Fruit fly (Drosophila melanogaster) whole organism, embryonic: ENCODE results near the gene Ptth.

ENCODE experiments used
- B-H2 ChIP-seq: fragments of 200-800 bp; sonication (Bioruptor generic); optimal IDR thresholded peaks from 2 replicates; lab custom pipeline; 2018; ENCODE audit warnings: missing biosample characterization, mild to moderate bottlenecking, missing genetic modification characterization
- CG10274 ChIP-seq: fragments of 200-800 bp; sonication (Bioruptor generic); optimal IDR thresholded peaks from 3 replicates; lab custom pipeline; 2017; ENCODE audit warnings: missing biosample characterization, mild to moderate bottlenecking, missing genetic modification characterization
- CG10565 ChIP-seq: fragments of 200-800 bp; sonication (Bioruptor generic); optimal IDR thresholded peaks from 3 replicates; lab custom pipeline; 2016; ENCODE audit warnings: missing biosample characterization, mild to moderate bottlenecking, missing genetic modification characterization
- CG10979 ChIP-seq: fragments of 200-800 bp; sonication (Bioruptor generic); optimal IDR thresholded peaks from 2 replicates; lab custom pipeline; 2018; ENCODE audit warnings: missing biosample characterization, mild to moderate bottlenecking, missing genetic modification characterization, moderate library complexity
- CG12391 ChIP-seq: fragments of 200-800 bp; sonication (Bioruptor generic); optimal IDR thresholded peaks from 3 replicates; lab custom pipeline; 2018; ENCODE audit warnings: missing biosample characterization, mild to moderate bottlenecking, missing genetic modification characterization, moderate library complexity
- CG12744 ChIP-seq: fragments of 200-800 bp; sonication (Bioruptor generic); optimal IDR thresholded peaks from 2 replicates; lab custom pipeline; 2016; ENCODE audit warnings: missing biosample characterization, missing genetic modification characterization
- CG14441 ChIP-seq: fragments of 200-800 bp; sonication (Bioruptor generic); IDR thresholded peaks from 2 replicates; pipeline ENCODE4 v1.3.6; 2022; ENCODE audit warnings: missing biosample characterization, missing genetic modification characterization
- CG14667 ChIP-seq: fragments of 200-800 bp; sonication (Bioruptor generic); IDR thresholded peaks from 2 replicates; pipeline ENCODE4 v1.3.6; 2022; ENCODE audit warnings: missing biosample characterization, missing genetic modification characterization
- CG17186 ChIP-seq: fragments of 200-800 bp; sonication (Bioruptor generic); optimal IDR thresholded peaks from 3 replicates; lab custom pipeline; 2017; ENCODE audit warnings: missing biosample characterization, missing genetic modification reagents, missing genetic modification characterization
- CG17568 ChIP-seq: fragments of 200-800 bp; sonication (Bioruptor generic); optimal IDR thresholded peaks from 2 replicates; lab custom pipeline; 2018; ENCODE audit warnings: missing biosample characterization, mild to moderate bottlenecking, missing genetic modification characterization, moderate library complexity
- CG1832 ChIP-seq: fragments of 200-800 bp; sonication (Bioruptor generic); optimal IDR thresholded peaks from 2 replicates; lab custom pipeline; 2017; ENCODE audit warnings: missing biosample characterization, mild to moderate bottlenecking, missing genetic modification characterization, inconsistent platforms
- CG3281 ChIP-seq: fragments of 200-800 bp; sonication (Bioruptor generic); optimal IDR thresholded peaks from 3 replicates; lab custom pipeline; 2017; ENCODE audit warnings: missing biosample characterization, mild to moderate bottlenecking, missing genetic modification characterization
- CG3407 ChIP-seq: fragments of 200-800 bp; sonication (Bioruptor generic); optimal IDR thresholded peaks from 2 replicates; lab custom pipeline; 2018; ENCODE audit warnings: missing biosample characterization, mild to moderate bottlenecking, missing genetic modification characterization
- CG34224 ChIP-seq: fragments of 200-800 bp; sonication (Bioruptor generic); IDR thresholded peaks from 3 replicates; pipeline ENCODE4 v1.3.6; 2022; ENCODE audit warnings: missing biosample characterization, missing genetic modification characterization; ENCODE audit not compliant: partially characterized antibody
- CG4820 ChIP-seq: fragments of 200-800 bp; sonication (Bioruptor generic); optimal IDR thresholded peaks from 3 replicates; lab custom pipeline; 2016; ENCODE audit warnings: missing biosample characterization, missing genetic modification characterization
- CG7271 ChIP-seq: fragments of 200-800 bp; sonication (Bioruptor generic); optimal IDR thresholded peaks from 2 replicates; lab custom pipeline; 2018; ENCODE audit warnings: missing biosample characterization, mild to moderate bottlenecking, missing genetic modification characterization, moderate library complexity
- CG7745 ChIP-seq: fragments of 200-800 bp; sonication (Bioruptor generic); optimal IDR thresholded peaks from 2 replicates; lab custom pipeline; 2018; ENCODE audit warnings: missing biosample characterization, mild to moderate bottlenecking, missing genetic modification characterization, moderate library complexity
- CG7786 ChIP-seq: fragments of 200-800 bp; sonication (Bioruptor generic); optimal IDR thresholded peaks from 2 replicates; lab custom pipeline; 2016; ENCODE audit warnings: missing biosample characterization, missing genetic modification characterization
- CG9609 ChIP-seq: fragments of 200-800 bp; sonication (Bioruptor generic); optimal IDR thresholded peaks from 3 replicates; lab custom pipeline; 2016; ENCODE audit warnings: missing biosample characterization, missing genetic modification characterization
- CG9817 ChIP-seq: fragments of 200-800 bp; sonication (Bioruptor generic); optimal IDR thresholded peaks from 2 replicates; lab custom pipeline; 2018; ENCODE audit warnings: missing biosample characterization, mild to moderate bottlenecking, missing genetic modification characterization, moderate library complexity
- D ChIP-seq, 2 experiments: fragments of 200-800 bp in 1 of 2; fragments of >200 bp in 1 of 2; sonication (Bioruptor generic) in 1 of 2; optimal IDR thresholded peaks; 2 replicates in 1 of 2; 3 replicates in 1 of 2; lab custom pipeline; 2017; ENCODE audit warnings: mild to moderate bottlenecking in 1 of 2, missing biosample characterization in 1 of 2, missing genetic modification characterization in 1 of 2, missing genetic modification reagents in 1 of 2
- D19A ChIP-seq: fragments of 200-800 bp; optimal IDR thresholded peaks from 3 replicates; lab custom pipeline; 2019; ENCODE audit warnings: missing biosample characterization, mild to moderate bottlenecking, missing genetic modification characterization, moderate library complexity
- Dp ChIP-seq: fragments of 200-800 bp; sonication (Bioruptor generic); optimal IDR thresholded peaks from 2 replicates; lab custom pipeline; 2018; ENCODE audit warnings: missing biosample characterization, mild to moderate bottlenecking, missing genetic modification characterization, moderate library complexity
- Elba2 ChIP-seq: fragments of 200-800 bp; sonication (Bioruptor generic); optimal IDR thresholded peaks from 3 replicates; lab custom pipeline; 2016; ENCODE audit warnings: missing biosample characterization, missing genetic modification characterization
- HmgZ ChIP-seq: fragments of 200-800 bp; sonication (Bioruptor generic); optimal IDR thresholded peaks from 2 replicates; lab custom pipeline; 2018; ENCODE audit warnings: missing biosample characterization, mild to moderate bottlenecking, missing genetic modification characterization
- Hmx ChIP-seq: fragments of 200-800 bp; sonication (Bioruptor generic); optimal IDR thresholded peaks from 2 replicates; lab custom pipeline; 2016; ENCODE audit warnings: missing biosample characterization, missing genetic modification characterization
- Max ChIP-seq: fragments of 200-800 bp; sonication (Bioruptor generic); optimal IDR thresholded peaks from 2 replicates; lab custom pipeline; 2016; ENCODE audit warnings: missing biosample characterization, mild to moderate bottlenecking, missing genetic modification characterization
- NK7.1 ChIP-seq: fragments of 200-800 bp; sonication (Bioruptor generic); optimal IDR thresholded peaks from 3 replicates; lab custom pipeline; 2016; ENCODE audit warnings: missing biosample characterization, missing genetic modification characterization
- Nf-YA ChIP-seq: fragments of 200-800 bp; sonication (Bioruptor generic); IDR thresholded peaks from 2 replicates; pipeline ENCODE4 v1.3.6; 2022; ENCODE audit warnings: missing biosample characterization, missing genetic modification characterization
- Nf-YB ChIP-seq: fragments of 200-800 bp; sonication (Bioruptor generic); optimal IDR thresholded peaks from 3 replicates; lab custom pipeline; 2019; ENCODE audit warnings: missing biosample characterization, mild to moderate bottlenecking, missing genetic modification characterization, moderate library complexity
- Optix ChIP-seq: fragments of 200-800 bp; sonication (Bioruptor generic); IDR thresholded peaks from 3 replicates; pipeline ENCODE4 v1.3.6; 2022; ENCODE audit warnings: missing biosample characterization, missing genetic modification characterization
- Sox102F ChIP-seq: fragments of 200-800 bp; sonication (Bioruptor generic); optimal IDR thresholded peaks from 2 replicates; lab custom pipeline; 2018; ENCODE audit warnings: missing biosample characterization, mild to moderate bottlenecking, missing genetic modification characterization, moderate library complexity
- ato ChIP-seq: fragments of 200-800 bp; sonication (Bioruptor generic); IDR thresholded peaks from 2 replicates; pipeline ENCODE4 v1.3.6; 2022; ENCODE audit warnings: missing biosample characterization, missing genetic modification characterization; ENCODE audit not compliant: partially characterized antibody
- bowl ChIP-seq: fragments of 200-800 bp; sonication (Bioruptor generic); IDR thresholded peaks from 2 replicates; pipeline ENCODE4 v1.3.6; 2022; ENCODE audit warnings: missing biosample characterization, missing genetic modification characterization
- cwo ChIP-seq: fragments of 200-800 bp; sonication (Bioruptor generic); optimal IDR thresholded peaks from 3 replicates; lab custom pipeline; 2017; ENCODE audit warnings: missing biosample characterization, missing genetic modification characterization, mild to moderate bottlenecking, moderate library complexity, missing genetic modification reagents
- dmrt99B ChIP-seq: fragments of 200-800 bp; sonication (Bioruptor generic); optimal IDR thresholded peaks from 2 replicates; lab custom pipeline; 2018; ENCODE audit warnings: missing biosample characterization, mild to moderate bottlenecking, missing genetic modification characterization, moderate library complexity
- eyg ChIP-seq: fragments of 200-800 bp; sonication (Bioruptor generic); optimal IDR thresholded peaks from 3 replicates; lab custom pipeline; 2016; ENCODE audit warnings: missing biosample characterization, missing genetic modification characterization
- gce ChIP-seq: fragments of 200-800 bp; sonication (Bioruptor generic); IDR thresholded peaks from 3 replicates; pipeline ENCODE4 v1.3.6; 2022; ENCODE audit warnings: missing biosample characterization, missing genetic modification characterization
- gcm ChIP-seq: fragments of 200-800 bp; sonication (Bioruptor generic); optimal IDR thresholded peaks from 2 replicates; lab custom pipeline; 2019; ENCODE audit warnings: missing biosample characterization, mild to moderate bottlenecking, missing genetic modification characterization, moderate library complexity
- h ChIP-seq: fragments of >200 bp; optimal IDR thresholded peaks from 2 replicates; lab custom pipeline; 2017
- hth ChIP-seq: fragments of >200 bp; optimal IDR thresholded peaks from 2 replicates; lab custom pipeline; 2017; ENCODE audit warnings: inconsistent platforms
- mam ChIP-seq: fragments of 200-800 bp; sonication (Bioruptor generic); optimal IDR thresholded peaks from 3 replicates; lab custom pipeline; 2016; ENCODE audit warnings: missing biosample characterization, missing genetic modification characterization
- nom ChIP-seq: fragments of 200-800 bp; sonication (Bioruptor generic); optimal IDR thresholded peaks from 2 replicates; lab custom pipeline; 2017; ENCODE audit warnings: missing biosample characterization, missing genetic modification characterization, mild to moderate bottlenecking, moderate library complexity, missing genetic modification reagents
- slbo ChIP-seq: fragments of 200-800 bp; sonication (Bioruptor generic); IDR thresholded peaks from 2 replicates; pipeline ENCODE4 v1.3.6; 2022; ENCODE audit warnings: missing biosample characterization, missing genetic modification characterization
- sna ChIP-seq: fragments of 200-800 bp; sonication (Bioruptor generic); IDR thresholded peaks from 2 replicates; pipeline ENCODE4 v1.3.6; 2022; ENCODE audit warnings: missing biosample characterization, missing genetic modification characterization; ENCODE audit not compliant: partially characterized antibody
- twi ChIP-seq: fragments of 200-800 bp; optimal IDR thresholded peaks from 2 replicates; lab custom pipeline; 2019; ENCODE audit warnings: missing biosample characterization, mild to moderate bottlenecking, missing genetic modification characterization, moderate library complexity
- vnd ChIP-seq: fragments of 200-800 bp; sonication (Bioruptor generic); IDR thresholded peaks from 3 replicates; pipeline ENCODE4 v1.3.6; 2022; ENCODE audit warnings: missing biosample characterization, missing genetic modification characterization; ENCODE audit not compliant: partially characterized antibody
- wdn ChIP-seq: fragments of 200-800 bp; sonication (Bioruptor generic); IDR thresholded peaks from 2 replicates; pipeline ENCODE4 v1.3.6; 2022; ENCODE audit warnings: missing biosample characterization, missing genetic modification characterization
- zf30C ChIP-seq: fragments of 200-800 bp; sonication (Bioruptor generic); optimal IDR thresholded peaks from 3 replicates; lab custom pipeline; 2018; ENCODE audit warnings: missing biosample characterization, mild to moderate bottlenecking, missing genetic modification characterization
- zfh1 ChIP-seq: fragments of 200-800 bp; sonication (Bioruptor generic); IDR thresholded peaks from 3 replicates; pipeline ENCODE4 v1.3.6; 2022; ENCODE audit warnings: missing biosample characterization, missing genetic modification characterization

The Ptth gene

DNA sequence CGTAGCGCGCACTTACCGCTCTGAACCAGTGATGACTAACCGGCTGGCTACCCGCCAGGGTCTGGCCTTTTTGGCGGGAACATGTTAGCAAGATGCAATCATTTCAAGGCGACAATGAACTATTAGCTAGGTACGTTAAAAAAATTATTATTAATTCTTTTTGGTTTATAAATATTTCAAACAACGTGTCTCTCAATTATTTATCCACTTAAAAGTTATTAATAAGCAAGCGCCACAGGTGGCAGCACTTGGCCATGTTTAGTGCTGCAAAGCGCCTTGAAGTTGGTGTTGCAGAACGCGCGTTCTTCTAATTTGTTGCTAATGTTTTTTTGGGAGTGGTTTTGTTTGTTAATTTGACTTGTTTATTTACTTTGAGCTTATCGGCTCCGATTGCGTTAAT lies 2.5 kb downstream of the Ptth start, which contains the start of the genes Ipk2 and cold (continued):
- TF ChIP-seq slbo (peak; percentile 88), ato (GFP tag; lab: Robert Waterston, UW) (peak; percentile 40; the same call in 1 of the 2 replicates), CG4820 (GFP tag; lab: Kevin White, UChicago) (peak; percentile 81), zf30C (GFP tag; lab: Kevin White, UChicago) (no peak), CG10274 (GFP tag; lab: Kevin White, UChicago) (peak; percentile 60), Dp (GFP tag; lab: Kevin White, UChicago) (peak; percentile 63), Max (GFP tag; lab: Kevin White, UChicago) (peak; percentile 89), vnd (GFP tag; lab: Robert Waterston, UW) (no peak), wdn (GFP tag; lab: Robert Waterston, UW) (peak; percentile 59), B-H2 (GFP tag; lab: Kevin White, UChicago) (peak; percentile 87), gcm (GFP tag; lab: Kevin White, UChicago) (no peak), Hmx (GFP tag; lab: Kevin White, UChicago) (no peak), bowl (GFP tag; lab: Robert Waterston, UW) (no peak), Nf-YA (GFP tag; lab: Robert Waterston, UW) (0 out of 2 replicates have a peak, but pooled peaks have one; percentile 17), D19A (no peak), CG14441 (GFP tag; lab: Robert Waterston, UW) (peak; percentile 73), nom (GFP tag; lab: Kevin White, UChicago) (peak; percentile 70), CG10979 (tag; lab: Kevin White, UChicago) (peak; percentile 67), CG7271 (tag; lab: Kevin White, UChicago) (no peak), CG3281 (GFP tag; lab: Kevin White, UChicago) (peak; percentile 83), mam (peak; percentile 89), Sox102F (GFP tag; lab: Kevin White, UChicago) (no peak), hth (lab: Kevin White, UChicago) (no peak), gce (no peak), CG10565 (peak; percentile 51), CG9817 (tag; lab: Kevin White, UChicago) (peak; percentile 85), HmgZ (tag; lab: Kevin White, UChicago) (peak; percentile 90), h (no peak), cwo (peak; percentile 59), D (optimal IDR thresholded peaks at IDR 0.05; lab: Kevin White, UChicago) (no peak), D (GFP tag; optimal IDR thresholded peaks at IDR 0.05; lab: Kevin White, UChicago) (peak; percentile 50), zfh1 (GFP tag; lab: Robert Waterston, UW) (peak; percentile 59; the same call in 2 of the 3 replicates), Nf-YB (GFP tag; lab: Kevin White, UChicago) (peak; percentile 64), CG7745 (tag; lab: Kevin White, UChicago) (no peak), CG1832 (GFP tag; lab: Kevin White, UChicago) (no peak), twi (tag; lab: Kevin White, UChicago) (peak; percentile 67), NK7.1 (peak; percentile 19), CG17186 (GFP tag; lab: Kevin White, UChicago) (peak; percentile 94), CG12744 (GFP tag; lab: Kevin White, UChicago) (peak; percentile 88), CG9609 (GFP tag; lab: Kevin White, UChicago) (peak; percentile 69), CG14667 (GFP tag; lab: Robert Waterston, UW) (peak; percentile 58), Optix (GFP tag; lab: Robert Waterston, UW) (peak; percentile 57; the same call in 1 of the 3 replicates), CG3407 (peak; percentile 67), CG12391 (tag; lab: Kevin White, UChicago) (peak; percentile 84), dmrt99B (tag; lab: Kevin White, UChicago) (no peak), eyg (peak; percentile 76), CG17568 (GFP tag; lab: Kevin White, UChicago) (no peak), sna (no peak), CG7786 (peak; percentile 77), Elba2 (peak; percentile 35), CG34224 (GFP tag; lab: Robert Waterston, UW) (0 out of 3 replicates have a peak, but pooled peaks have one; percentile 22)
